Worm (Caenorhabditis elegans): Measurements from ENCODE around the gene K01A11.1.
A peak's percentile ranks its signal among the peaks of the same experiment; 100 is the strongest.

K01A11.1 gene

ce11 chrIII:3460061-3460460 lies 28.8 kb upstream of the K01A11.1 start, which contains the start of gene C34C12.8 (continued):
- TF ChIP-seq ekl-4 (GFP tag; IDR thresholded peaks at IDR 0.05) (peak; percentile 96), zim-3 (tag; optimal IDR thresholded peaks at IDR 0.05) (no peak), F52B5.7 (tag; optimal IDR thresholded peaks at IDR 0.05) (peak; percentile 23), chd-7 (tag; optimal IDR thresholded peaks at IDR 0.05) (peak; percentile 33), ztf-6 (GFP tag; IDR thresholded peaks at IDR 0.05) (no peak), gei-17 (GFP tag; optimal IDR thresholded peaks at IDR 0.05) (peak; percentile 78), Y95B8A.8 (GFP tag; IDR thresholded peaks at IDR 0.05) (peak; percentile 67; the same call in 1 of the 2 replicates), F37B4.10 (GFP tag; IDR thresholded peaks at IDR 0.05) (0 out of 2 replicates have a peak, but pooled peaks have one; percentile 86), ceh-100 (GFP tag; IDR thresholded peaks at IDR 0.05) (peak; percentile 90), snpc-3.4 (tag; optimal IDR thresholded peaks at IDR 0.05) (peak; percentile 92), mcd-1 (GFP tag; IDR thresholded peaks at IDR 0.05) (peak; percentile 99), ZK185.1 (tag; optimal IDR thresholded peaks at IDR 0.05; ENCODE audit: poor library complexity, severe bottlenecking) (peak; percentile 89), attf-6 (GFP tag; IDR thresholded peaks at IDR 0.05) (peak; percentile 72), mel-28 (tag; optimal IDR thresholded peaks at IDR 0.05; ENCODE audit: borderline replicate concordance) (no peak), hlh-12 (tag; optimal IDR thresholded peaks at IDR 0.05) (no peak), let-607 (tag; optimal IDR thresholded peaks at IDR 0.05) (peak; percentile 36 to 77), xnd-1 (tag; optimal IDR thresholded peaks at IDR 0.05) (peak; percentile 84), atf-7 (tag; optimal IDR thresholded peaks at IDR 0.05) (peak; percentile 84), ceh-40 (GFP tag; IDR thresholded peaks at IDR 0.05) (no peak), pha-4 (tag; optimal IDR thresholded peaks at IDR 0.05) (no peak), F57C9.4 (tag; optimal IDR thresholded peaks at IDR 0.05) (peak; percentile 5), lsl-1 (GFP tag; optimal IDR thresholded peaks at IDR 0.05) (peak; percentile 89), lin-35 (GFP tag; optimal IDR thresholded peaks at IDR 0.05) (peak in 2 of 3 experiments; percentile 91 to 95), tlf-1 (GFP tag; optimal IDR thresholded peaks at IDR 0.05) (peak; percentile 95), egl-18 (GFP tag; IDR thresholded peaks at IDR 0.05) (peak; percentile 80; the same call in 1 of the 2 replicates), Y53F4B.3 (GFP tag; IDR thresholded peaks at IDR 0.05) (0 out of 2 replicates have a peak, but pooled peaks have one; percentile 11), let-526 (GFP tag; IDR thresholded peaks at IDR 0.05) (peak; percentile 75), sdz-38 (tag; optimal IDR thresholded peaks at IDR 0.05) (no peak), nhr-120 (GFP tag; IDR thresholded peaks at IDR 0.05) (no peak), nfya-1 (tag; optimal IDR thresholded peaks at IDR 0.05; ENCODE audit: borderline replicate concordance, insufficient read depth) (no peak), nhr-27 (tag; optimal IDR thresholded peaks at IDR 0.05) (peak; percentile 37), akir-1 (GFP tag; optimal IDR thresholded peaks at IDR 0.05) (no peak), F55B11.4 (tag; optimal IDR thresholded peaks at IDR 0.05; ENCODE audit: borderline replicate concordance, insufficient read depth) (no peak), somi-1 (GFP tag; optimal IDR thresholded peaks at IDR 0.05) (peak; percentile 75), K12H6.12 (tag; optimal IDR thresholded peaks at IDR 0.05) (peak; percentile 63), lin-40 (tag; optimal IDR thresholded peaks at IDR 0.05) (peak; percentile 96), D2030.7 (GFP tag; IDR thresholded peaks at IDR 0.05) (peak; percentile 93), dpff-1 (tag; optimal IDR thresholded peaks at IDR 0.05) (no peak), F10E7.11 (tag; optimal IDR thresholded peaks at IDR 0.05) (peak; percentile 12), ama-1 (optimal IDR thresholded peaks at IDR 0.05) (no peak), ama-1 (GFP tag; optimal IDR thresholded peaks at IDR 0.05) (peak in 1 of 2 experiments; percentile 51), F39B2.1 (GFP tag; IDR thresholded peaks at IDR 0.05) (no peak), mxl-1 (tag; optimal IDR thresholded peaks at IDR 0.05) (no peak), hmg-1.2 (GFP tag; IDR thresholded peaks at IDR 0.05) (peak; percentile 99), madf-6 (GFP tag; IDR thresholded peaks at IDR 0.05) (peak; percentile 96), ztf-28 (GFP tag; IDR thresholded peaks at IDR 0.05) (peak; percentile 84), bed-2 (GFP tag; IDR thresholded peaks at IDR 0.05) (no peak), snpc-4 (GFP tag; optimal IDR thresholded peaks at IDR 0.05) (peak; percentile 61), snpc-4 (tag; optimal IDR thresholded peaks at IDR 0.05) (peak; percentile 55 to 85 (median 75))
